Fruit fly (Drosophila melanogaster): ENCODE measurements around the gene CG6793.
A peak's percentile ranks its signal among the peaks of the same experiment; 100 is the strongest.

Gene CG6793

dm6 chr3L:12044279-12044678 lies 2.1 kb downstream of the CG6793 start, which contains the start of gene CG43638:
Gene CG43638, plus strand, starts transcription at chr3L:12044579.
- no peak for TF ChIP-seq CG12155 (GFP tag; optimal IDR thresholded peaks at IDR 0.05)
- TF ChIP-seq ac (GFP tag; optimal IDR thresholded peaks at IDR 0.05), result no peak
- no peak for TF ChIP-seq CG4404 (GFP tag; IDR thresholded peaks at IDR 0.05)
- TF ChIP-seq CG15514 (GFP tag; optimal IDR thresholded peaks at IDR 0.05), result no peak
- no peak for TF ChIP-seq Side (GFP tag; optimal IDR thresholded peaks at IDR 0.05)
- no peak for TF ChIP-seq hkb (optimal IDR thresholded peaks at IDR 0.05)
- TF ChIP-seq hkb (GFP tag; IDR thresholded peaks at IDR 0.05), result no peak
- TF ChIP-seq cad (GFP tag; optimal IDR thresholded peaks at IDR 0.05), result no peak
- TF ChIP-seq NK7.1 (GFP tag; optimal IDR thresholded peaks at IDR 0.05), result no peak
- no peak for TF ChIP-seq CG3407 (GFP tag; optimal IDR thresholded peaks at IDR 0.05)
- TF ChIP-seq CG3163 (GFP tag; optimal IDR thresholded peaks at IDR 0.05), result no peak
- TF ChIP-seq CG9437 (GFP tag; optimal IDR thresholded peaks at IDR 0.05), result no peak
- TF ChIP-seq CG11398 (GFP tag; optimal IDR thresholded peaks at IDR 0.05), result no peak
- TF ChIP-seq ara (GFP tag; IDR thresholded peaks at IDR 0.05), result no peak
- TF ChIP-seq knrl (GFP tag; IDR thresholded peaks at IDR 0.05; ENCODE audit: partially characterized antibody), result no peak
- no peak for TF ChIP-seq ATbp (GFP tag; optimal IDR thresholded peaks at IDR 0.05)
- no peak for TF ChIP-seq CG6813 (GFP tag; optimal IDR thresholded peaks at IDR 0.05)
- no peak for TF ChIP-seq CG14014 (GFP tag; IDR thresholded peaks at IDR 0.05)

- TF ChIP-seq seq (GFP tag; IDR thresholded peaks at IDR 0.05), result peak; percentile 17; the same call in 1 of the 2 replicates
- TF ChIP-seq lab (GFP tag; optimal IDR thresholded peaks at IDR 0.05), result peak; percentile 58
- TF ChIP-seq CG15601 (tag; optimal IDR thresholded peaks at IDR 0.05), result peak; percentile 38
- peak; percentile 3 for TF ChIP-seq CoRest (tag; optimal IDR thresholded peaks at IDR 0.05)
- TF ChIP-seq ham (GFP tag; IDR thresholded peaks at IDR 0.05), result no peak
- TF ChIP-seq CG14441 (GFP tag; IDR thresholded peaks at IDR 0.05), result 0 out of 2 replicates have a peak, but pooled peaks have one; percentile 15
- TF ChIP-seq Hr39 (optimal IDR thresholded peaks at IDR 0.05), result no peak
- no peak for TF ChIP-seq dati (GFP tag; IDR thresholded peaks at IDR 0.05)
- TF ChIP-seq chinmo (GFP tag; IDR thresholded peaks at IDR 0.05; ENCODE audit: partially characterized antibody), result no peak
- TF ChIP-seq vvl (GFP tag; IDR thresholded peaks at IDR 0.05), result peak; percentile 31; the same call in 1 of the 2 replicates
- peak; percentile 42; the same call in 1 of the 2 replicates for TF ChIP-seq NFAT (GFP tag; IDR thresholded peaks at IDR 0.05)
- peak; percentile 7 for TF ChIP-seq CG8359 (GFP tag; optimal IDR thresholded peaks at IDR 0.05; ENCODE audit: borderline replicate concordance)
- TF ChIP-seq CG17568 (GFP tag; optimal IDR thresholded peaks at IDR 0.05), result peak; percentile 11
- TF ChIP-seq hbn (GFP tag; IDR thresholded peaks at IDR 0.05; ENCODE audit: partially characterized antibody), result no peak
- TF ChIP-seq CG3995 (GFP tag; optimal IDR thresholded peaks at IDR 0.05), result no peak
- peak; percentile 32 for TF ChIP-seq PHDP (tag; optimal IDR thresholded peaks at IDR 0.05)
- peak; percentile 46 for TF ChIP-seq ATbp (GFP tag; optimal IDR thresholded peaks at IDR 0.05)
- no peak for TF ChIP-seq zen2 (GFP tag; IDR thresholded peaks at IDR 0.05; ENCODE audit: partially characterized antibody)
- TF ChIP-seq Hey (tag; optimal IDR thresholded peaks at IDR 0.05), result peak; percentile 29
- peak; percentile 2 for TF ChIP-seq CG12659 (GFP tag; optimal IDR thresholded peaks at IDR 0.05)
- peak; percentile 3 for TF ChIP-seq CG2875 (GFP tag; optimal IDR thresholded peaks at IDR 0.05)
- TF ChIP-seq CG1647 (GFP tag; optimal IDR thresholded peaks at IDR 0.05), result peak; percentile 8
- TF ChIP-seq Aef1 (GFP tag; IDR thresholded peaks at IDR 0.05), result no peak
- 0 out of 3 replicates have a peak, but pooled peaks have one; percentile 24 for TF ChIP-seq CG11695 (GFP tag; IDR thresholded peaks at IDR 0.05)
- peak; percentile 46 for TF ChIP-seq Hmr (GFP tag; optimal IDR thresholded peaks at IDR 0.05)
- TF ChIP-seq CG17385 (GFP tag; optimal IDR thresholded peaks at IDR 0.05), result peak; percentile 6
- TF ChIP-seq CG15514 (GFP tag; optimal IDR thresholded peaks at IDR 0.05), result peak; percentile 47
- peak; percentile 17 for TF ChIP-seq sqz (GFP tag; optimal IDR thresholded peaks at IDR 0.05)
- peak; percentile 37; the same call in 1 of the 3 replicates for TF ChIP-seq CG34422 (GFP tag; IDR thresholded peaks at IDR 0.05)
- TF ChIP-seq D19B (GFP tag; optimal IDR thresholded peaks at IDR 0.05), result peak; percentile 1
- TF ChIP-seq H15 (GFP tag; IDR thresholded peaks at IDR 0.05), result no peak
- TF ChIP-seq CG32532 (GFP tag; IDR thresholded peaks at IDR 0.05), result 0 out of 2 replicates have a peak, but pooled peaks have one; percentile 14
- TF ChIP-seq CG14050 (GFP tag; IDR thresholded peaks at IDR 0.05), result no peak
- TF ChIP-seq Med (GFP tag), result peak; percentile 67
These were observed 3.3 kb downstream of the CG6793 start for dm6 chr3L:12045443-12045842.
